Fruit fly (Drosophila melanogaster) Kc167 (cell line): ENCODE results near the gene deltaCOP.

Experiments used
- Myc ChIP-seq: fragments of >200 bp; optimal IDR thresholded peaks from 2 replicates; lab custom pipeline; 2017; ENCODE audit warnings: missing external identifiers
- Sin3A ChIP-seq: fragments of >200 bp; optimal IDR thresholded peaks from 2 replicates; lab custom pipeline; 2018; ENCODE audit warnings: missing external identifiers
- h ChIP-seq: fragments of >200 bp; optimal IDR thresholded peaks from 3 replicates; lab custom pipeline; 2018; ENCODE audit warnings: missing external identifiers
- insv ChIP-seq: fragments of >200 bp; optimal IDR thresholded peaks from 3 replicates; lab custom pipeline; 2018; ENCODE audit warnings: missing external identifiers
- psq ChIP-seq: fragments of >200 bp; optimal IDR thresholded peaks from 2 replicates; lab custom pipeline; 2017; ENCODE audit warnings: missing external identifiers
- ttk ChIP-seq: sonication (Bioruptor generic); optimal IDR thresholded peaks from 2 replicates; lab custom pipeline; 2017; ENCODE audit warnings: missing external identifiers

Gene deltaCOP

dm6 chrX:1889926-1890325, 28.3 kb upstream of the deltaCOP start, which contains the start of the genes trr and mRpL16:
Gene trr (minus strand): TSS chrX:1889950.
Gene mRpL16 (plus strand): TSS chrX:1890256.
- TF ChIP-seq Myc (lab: Kevin White, UChicago) (no peak), insv (lab: Kevin White, UChicago) (no peak), psq (no peak), Sin3A (lab: Kevin White, UChicago) (no peak), ttk (lab: Kevin White, UChicago) (no peak), h (no peak)

- no peak for TF ChIP-seq Myc (lab: Kevin White, UChicago)
- no peak for TF ChIP-seq h
- no peak for TF ChIP-seq insv (lab: Kevin White, UChicago)
- TF ChIP-seq Sin3A (lab: Kevin White, UChicago): no peak
- TF ChIP-seq ttk (lab: Kevin White, UChicago): no peak
- no peak for TF ChIP-seq psq
Observed at dm6 chrX:1880779-1881178, 19.2 kb upstream of the deltaCOP start.

dm6 chrX:1880139-1880556, 18.6 kb upstream of the deltaCOP start, which contains the start of gene Coa8:
Gene Coa8 (plus strand): TSS chrX:1880282.
- TF ChIP-seq h (no peak), Sin3A (lab: Kevin White, UChicago) (no peak), ttk (lab: Kevin White, UChicago) (no peak), psq (no peak), Myc (lab: Kevin White, UChicago) (no peak), insv (lab: Kevin White, UChicago) (no peak)

- TF ChIP-seq h: no peak
- no peak for TF ChIP-seq psq
- TF ChIP-seq ttk (lab: Kevin White, UChicago): no peak
Observed at dm6 chrX:1879606-1880110, 18.1 kb upstream of the deltaCOP start, which contains the start of gene CG14818. Gene CG14818 (minus strand): TSS chrX:1879774.

dm6 chrX:1877107-1877736, 15.6 kb upstream of the deltaCOP start, which contains the start of the genes CG14817 and CG14805:
Gene CG14817 (minus strand): TSS chrX:1877270.
Gene CG14805 (plus strand): TSS chrX:1877317.
- TF ChIP-seq ttk (lab: Kevin White, UChicago) (no peak), insv (lab: Kevin White, UChicago) (no peak), Myc (lab: Kevin White, UChicago) (no peak), Sin3A (lab: Kevin White, UChicago) (no peak), psq (no peak)

dm6 chrX:1873515-1874126, 12.0 kb upstream of the deltaCOP start, which contains the start of the genes Pgam5 and Vps26:
Gene Pgam5 (minus strand): TSS chrX:1873565.
Gene Vps26 (plus strand): TSS chrX:1873853.
- TF ChIP-seq Sin3A (lab: Kevin White, UChicago) (no peak), h (no peak), Myc (lab: Kevin White, UChicago) (no peak), psq (no peak), insv (lab: Kevin White, UChicago) (no peak), ttk (lab: Kevin White, UChicago) (no peak)

- no peak for TF ChIP-seq psq
- no peak for TF ChIP-seq insv (lab: Kevin White, UChicago)
- no peak for TF ChIP-seq Myc (lab: Kevin White, UChicago)
- TF ChIP-seq Sin3A (lab: Kevin White, UChicago): no peak
- no peak for TF ChIP-seq h
- TF ChIP-seq ttk (lab: Kevin White, UChicago): no peak
Observed at dm6 chrX:1868586-1869111, 7.1 kb upstream of the deltaCOP start, which contains the start of the genes CG14803 and Pex5. Gene CG14803 (plus strand): TSS chrX:1868870. Gene Pex5 (minus strand): TSS chrX:1869061.

- TF ChIP-seq Sin3A (lab: Kevin White, UChicago) (no peak), Myc (lab: Kevin White, UChicago) (no peak), psq (no peak), ttk (lab: Kevin White, UChicago) (no peak), insv (lab: Kevin White, UChicago) (no peak), h (no peak)
Observed at dm6 chrX:1865673-1866072, 4.1 kb upstream of the deltaCOP start, which contains the start of the genes Gcna and MED18. Gene Gcna (minus strand): TSS chrX:1865835. Gene MED18 (plus strand): TSS chrX:1865909.

dm6 chrX:1858867-1859266, 2.7 kb downstream of the deltaCOP start, which contains the start of gene Lamtor5:
Gene Lamtor5 (minus strand): TSS chrX:1858971.
- TF ChIP-seq psq (no peak), h (no peak), Myc (lab: Kevin White, UChicago) (no peak), Sin3A (lab: Kevin White, UChicago) (no peak), insv (lab: Kevin White, UChicago) (no peak), ttk (lab: Kevin White, UChicago) (no peak)

- no peak for TF ChIP-seq insv (lab: Kevin White, UChicago)
- TF ChIP-seq ttk (lab: Kevin White, UChicago): no peak
- TF ChIP-seq Myc (lab: Kevin White, UChicago): no peak
- no peak for TF ChIP-seq Sin3A (lab: Kevin White, UChicago)
- no peak for TF ChIP-seq psq
- TF ChIP-seq h: no peak
Observed at dm6 chrX:1856605-1857004, 5.0 kb downstream of the deltaCOP start.

- TF ChIP-seq insv (lab: Kevin White, UChicago): no peak
- TF ChIP-seq Sin3A (lab: Kevin White, UChicago): no peak
- no peak for TF ChIP-seq Myc (lab: Kevin White, UChicago)
- TF ChIP-seq psq: no peak
- TF ChIP-seq h: no peak
- TF ChIP-seq ttk (lab: Kevin White, UChicago): no peak
Observed at dm6 chrX:1854873-1855272, 6.7 kb downstream of the deltaCOP start.
